Worm (Caenorhabditis elegans): ENCODE results near the gene ZK643.5.

DNA sequence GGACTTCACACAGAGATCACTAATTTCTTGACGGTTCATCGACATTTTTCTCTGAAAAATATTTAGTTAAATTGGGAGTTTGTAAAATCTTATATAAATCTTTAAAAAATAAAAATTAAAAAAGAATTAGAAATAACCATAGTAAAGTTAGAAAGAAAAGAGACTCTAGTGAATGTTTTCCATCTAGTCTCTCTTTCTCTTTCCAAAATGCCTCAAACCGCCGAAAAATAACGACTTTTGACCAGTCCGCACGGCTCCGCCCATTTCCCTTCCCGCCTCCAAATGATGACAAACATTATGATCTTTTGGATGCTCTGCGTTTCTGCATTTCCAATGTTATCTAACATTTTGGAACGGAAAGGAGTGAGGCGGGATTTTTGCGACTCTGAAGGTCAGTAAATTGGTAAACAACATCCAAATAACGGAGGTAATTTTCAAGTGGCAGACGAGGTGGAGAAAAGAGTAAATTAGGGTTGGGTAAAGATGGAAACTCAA lies 32.7 kb downstream of the ZK643.5 start, which contains the start of gene glb-1:
- TF ChIP-seq dao-5 (tag; optimal IDR thresholded peaks at IDR 0.05) (no peak), him-1 (tag; optimal IDR thresholded peaks at IDR 0.05) (no peak), W03F9.2 (tag; optimal IDR thresholded peaks at IDR 0.05) (no peak)
